In genomic region chrV:13462974-13463373, ce11 we compare ENCODE assay signal across 5 worm cellular contexts.
TF ChIP-seq lines count a peak whose summit lies in the region.

TSS of gene frm-10 (plus strand) at chrV:13463207.

TF ChIP-seq in whole organism, L1 larva, 84 proteins besides CTCF, POLR2A, EP300 and RAD21 (continued from another document and continues in another):
- TF ChIP-seq nhr-47 (tag; optimal IDR thresholded peaks at IDR 0.05; lab: Kevin White, UChicago) (peak; percentile 65), mef-2 (tag; optimal IDR thresholded peaks at IDR 0.05; lab: Kevin White, UChicago) (no peak), egl-13 (tag; optimal IDR thresholded peaks at IDR 0.05; lab: Kevin White, UChicago) (no peak), efl-3 (GFP tag; optimal IDR thresholded peaks at IDR 0.05; lab: Kevin White, UChicago) (no peak), fos-1 (tag; optimal IDR thresholded peaks at IDR 0.05; lab: Kevin White, UChicago) (no peak), nhr-28 (tag; optimal IDR thresholded peaks at IDR 0.05; lab: Kevin White, UChicago) (peak; percentile 28), ztf-11 (tag; optimal IDR thresholded peaks at IDR 0.05; lab: Kevin White, UChicago) (no peak), ets-5 (GFP tag; IDR thresholded peaks at IDR 0.05; lab: Robert Waterston, UW) (no peak), tlp-1 (tag; optimal IDR thresholded peaks at IDR 0.05; lab: Kevin White, UChicago) (no peak), pag-3 (tag; optimal IDR thresholded peaks at IDR 0.05; lab: Kevin White, UChicago; ENCODE audit: borderline replicate concordance, insufficient read depth) (no peak), unc-30 (tag; optimal IDR thresholded peaks at IDR 0.05; lab: Kevin White, UChicago) (no peak), fkh-8 (tag; optimal IDR thresholded peaks at IDR 0.05; lab: Kevin White, UChicago) (peak; percentile 60), swsn-7 (tag; optimal IDR thresholded peaks at IDR 0.05; lab: Kevin White, UChicago) (peak; percentile 62), mab-9 (GFP tag; IDR thresholded peaks at IDR 0.05; lab: Robert Waterston, UW) (no peak), nhr-237 (tag; optimal IDR thresholded peaks at IDR 0.05; lab: Kevin White, UChicago) (peak; percentile 24), nhr-85 (tag; lab: Kevin White, UChicago) (peak; percentile 70), ztf-4 (tag; optimal IDR thresholded peaks at IDR 0.05; lab: Kevin White, UChicago) (no peak), isw-1 (GFP tag; IDR thresholded peaks at IDR 0.05; lab: Robert Waterston, UW) (peak; percentile 23; the same call in 1 of the 2 replicates), lin-14 (GFP tag; optimal IDR thresholded peaks at IDR 0.05; lab: Kevin White, UChicago) (peak; percentile 88), blmp-1 (tag; optimal IDR thresholded peaks at IDR 0.05; lab: Kevin White, UChicago) (peak; percentile 18), snpc-4 (tag; optimal IDR thresholded peaks at IDR 0.05; lab: Kevin White, UChicago) (peak; percentile 31), dsc-1 (tag; optimal IDR thresholded peaks at IDR 0.05; lab: Kevin White, UChicago) (peak; percentile 20), pax-3 (tag; optimal IDR thresholded peaks at IDR 0.05; lab: Kevin White, UChicago) (peak; percentile 58), F16B12.6 (tag; optimal IDR thresholded peaks at IDR 0.05; lab: Kevin White, UChicago) (peak; percentile 60), ceh-90 (tag; optimal IDR thresholded peaks at IDR 0.05; lab: Kevin White, UChicago) (no peak), Y116A8C.19 (tag; optimal IDR thresholded peaks at IDR 0.05; lab: Kevin White, UChicago; ENCODE audit: borderline replicate concordance) (no peak), ceh-88 (GFP tag; IDR thresholded peaks at IDR 0.05; lab: Robert Waterston, UW) (no peak)

TF ChIP-seq in whole organism, L2 larva, 48 proteins besides CTCF, POLR2A, EP300 and RAD21 (continued from another document and continues in another):
- TF ChIP-seq sma-3 (GFP tag; optimal IDR thresholded peaks at IDR 0.05; lab: Kevin White, UChicago) (peak; percentile 59), blmp-1 (tag; optimal IDR thresholded peaks at IDR 0.05; lab: Kevin White, UChicago; ENCODE audit: insufficient read depth) (no peak), nhr-11 (tag; optimal IDR thresholded peaks at IDR 0.05; lab: Kevin White, UChicago) (no peak), unc-62 (GFP tag; optimal IDR thresholded peaks at IDR 0.05; lab: Kevin White, UChicago) (no peak), fos-1 (tag; optimal IDR thresholded peaks at IDR 0.05; lab: Kevin White, UChicago) (peak; percentile 93), nhr-23 (tag; optimal IDR thresholded peaks at IDR 0.05; lab: Kevin White, UChicago) (no peak), dmd-4 (tag; optimal IDR thresholded peaks at IDR 0.05; lab: Kevin White, UChicago) (no peak), alr-1 (tag; optimal IDR thresholded peaks at IDR 0.05; lab: Kevin White, UChicago) (no peak), Y55F3AM.14 (GFP tag; optimal IDR thresholded peaks at IDR 0.05; lab: Kevin White, UChicago) (no peak), aly-2 (tag; optimal IDR thresholded peaks at IDR 0.05; lab: Kevin White, UChicago) (no peak), ZK546.5 (tag; optimal IDR thresholded peaks at IDR 0.05; lab: Kevin White, UChicago) (no peak), nhr-129 (tag; optimal IDR thresholded peaks at IDR 0.05; lab: Kevin White, UChicago) (peak; percentile 84), nhr-77 (tag; optimal IDR thresholded peaks at IDR 0.05; lab: Kevin White, UChicago) (no peak), ama-1 (optimal IDR thresholded peaks at IDR 0.05; lab: Kevin White, UChicago) (peak; percentile 61), sma-9 (GFP tag; optimal IDR thresholded peaks at IDR 0.05; lab: Kevin White, UChicago) (peak; percentile 65), sma-9 (tag; optimal IDR thresholded peaks at IDR 0.05; lab: Kevin White, UChicago) (no peak), nhr-12 (tag; optimal IDR thresholded peaks at IDR 0.05; lab: Kevin White, UChicago) (no peak), nhr-25 (tag; optimal IDR thresholded peaks at IDR 0.05; lab: Kevin White, UChicago) (peak; percentile 27), peb-1 (tag; optimal IDR thresholded peaks at IDR 0.05; lab: Kevin White, UChicago) (no peak), mbf-1 (tag; optimal IDR thresholded peaks at IDR 0.05; lab: Kevin White, UChicago) (no peak), lsy-2 (tag; optimal IDR thresholded peaks at IDR 0.05; lab: Kevin White, UChicago) (peak; percentile 8 to 65), elt-1 (tag; optimal IDR thresholded peaks at IDR 0.05; lab: Kevin White, UChicago) (no peak), elt-3 (tag; optimal IDR thresholded peaks at IDR 0.05; lab: Kevin White, UChicago) (no peak), nhr-10 (tag; optimal IDR thresholded peaks at IDR 0.05; lab: Kevin White, UChicago) (peak; percentile 14), lin-39 (tag; optimal IDR thresholded peaks at IDR 0.05; lab: Kevin White, UChicago) (no peak), unc-39 (tag; optimal IDR thresholded peaks at IDR 0.05; lab: Kevin White, UChicago) (no peak), egl-27 (tag; optimal IDR thresholded peaks at IDR 0.05; lab: Kevin White, UChicago) (no peak), nhr-21 (tag; optimal IDR thresholded peaks at IDR 0.05; lab: Kevin White, UChicago) (no peak), C34F6.9 (tag; optimal IDR thresholded peaks at IDR 0.05; lab: Kevin White, UChicago) (peak; percentile 82)

TF ChIP-seq in whole organism, L3 larva, 47 proteins besides CTCF, POLR2A, EP300 and RAD21 (continued from another document):
- TF ChIP-seq nhr-23 (tag; optimal IDR thresholded peaks at IDR 0.05; lab: Kevin White, UChicago) (peak; percentile 53), lin-15B (tag; optimal IDR thresholded peaks at IDR 0.05; lab: Kevin White, UChicago) (peak; percentile 53), snpc-4 (tag; optimal IDR thresholded peaks at IDR 0.05; lab: Kevin White, UChicago) (peak; percentile 51), ZK546.5 (tag; optimal IDR thresholded peaks at IDR 0.05; lab: Kevin White, UChicago) (no peak), lin-39 (tag; optimal IDR thresholded peaks at IDR 0.05; lab: Kevin White, UChicago) (peak; percentile 45), hmg-11 (tag; optimal IDR thresholded peaks at IDR 0.05; lab: Kevin White, UChicago) (peak; percentile 90), fkh-10 (GFP tag; optimal IDR thresholded peaks at IDR 0.05; lab: Kevin White, UChicago) (no peak), egl-27 (tag; optimal IDR thresholded peaks at IDR 0.05; lab: Kevin White, UChicago) (no peak), elt-2 (tag; optimal IDR thresholded peaks at IDR 0.05; lab: Kevin White, UChicago) (peak; percentile 89), lsy-12 (tag; optimal IDR thresholded peaks at IDR 0.05; lab: Kevin White, UChicago) (peak; percentile 9), nhr-25 (tag; optimal IDR thresholded peaks at IDR 0.05; lab: Kevin White, UChicago) (peak; percentile 36), ceh-16 (tag; optimal IDR thresholded peaks at IDR 0.05; lab: Kevin White, UChicago) (no peak), jun-1 (tag; optimal IDR thresholded peaks at IDR 0.05; lab: Kevin White, UChicago) (peak; percentile 28), skn-1 (tag; optimal IDR thresholded peaks at IDR 0.05; lab: Kevin White, UChicago) (peak; percentile 28), daf-12 (tag; optimal IDR thresholded peaks at IDR 0.05; lab: Kevin White, UChicago) (no peak)

TF ChIP-seq in whole organism, L4 larva, 104 proteins besides CTCF, POLR2A, EP300 and RAD21 (continued from another document):
- TF ChIP-seq pqm-1 (tag; optimal IDR thresholded peaks at IDR 0.05; lab: Kevin White, UChicago): peak; percentile 82
- peak; percentile 45 for TF ChIP-seq nhr-11 (tag; optimal IDR thresholded peaks at IDR 0.05; lab: Kevin White, UChicago)
- TF ChIP-seq hmg-1.1 (GFP tag; IDR thresholded peaks at IDR 0.05; lab: Robert Waterston, UW): peak; percentile 66; the same call in 1 of the 2 replicates
- peak; percentile 49 for TF ChIP-seq ztf-7 (tag; optimal IDR thresholded peaks at IDR 0.05; lab: Kevin White, UChicago)
- TF ChIP-seq nhr-48 (tag; optimal IDR thresholded peaks at IDR 0.05; lab: Kevin White, UChicago): peak; percentile 77
- no peak for TF ChIP-seq Y48G9A.11 (GFP tag; IDR thresholded peaks at IDR 0.05; lab: Robert Waterston, UW)
- no peak for TF ChIP-seq F10B5.3 (tag; optimal IDR thresholded peaks at IDR 0.05; lab: Kevin White, UChicago)
- peak; percentile 93 for TF ChIP-seq dve-1 (tag; optimal IDR thresholded peaks at IDR 0.05; lab: Kevin White, UChicago; ENCODE audit: insufficient read depth)
- TF ChIP-seq dmd-6 (GFP tag; IDR thresholded peaks at IDR 0.05; lab: Robert Waterston, UW): peak; percentile 84
- TF ChIP-seq hlh-30 (tag; optimal IDR thresholded peaks at IDR 0.05; lab: Kevin White, UChicago; ENCODE audit: insufficient read depth): peak; percentile 97
- peak; percentile 11 for TF ChIP-seq spr-1 (tag; optimal IDR thresholded peaks at IDR 0.05; lab: Kevin White, UChicago)
- TF ChIP-seq tra-1 (GFP tag; IDR thresholded peaks at IDR 0.05; lab: Robert Waterston, UW): 0 out of 2 replicates have a peak, but pooled peaks have one; percentile 48
- no peak for TF ChIP-seq mxl-3 (GFP tag; optimal IDR thresholded peaks at IDR 0.05; lab: Kevin White, UChicago)
- peak; percentile 55; the same call in 1 of the 2 replicates for TF ChIP-seq pha-4 (GFP tag; IDR thresholded peaks at IDR 0.05; lab: Robert Waterston, UW)
- peak; percentile 88 for TF ChIP-seq pha-4 (tag; optimal IDR thresholded peaks at IDR 0.05; lab: Kevin White, UChicago)
- TF ChIP-seq ceh-44 (GFP tag; IDR thresholded peaks at IDR 0.05; lab: Robert Waterston, UW): no peak
- peak; percentile 36 for TF ChIP-seq nhr-77 (tag; optimal IDR thresholded peaks at IDR 0.05; lab: Kevin White, UChicago)
- TF ChIP-seq saeg-2 (GFP tag; IDR thresholded peaks at IDR 0.05; lab: Robert Waterston, UW): no peak
- TF ChIP-seq ceh-20 (GFP tag; IDR thresholded peaks at IDR 0.05; lab: Robert Waterston, UW): peak; percentile 42; the same call in 1 of the 2 replicates
- 0 out of 2 replicates have a peak, but pooled peaks have one; percentile 28 for TF ChIP-seq arid-1 (GFP tag; conservative IDR thresholded peaks at IDR 0.05; lab: Robert Waterston, UW)
- no peak for TF ChIP-seq daf-16 (GFP tag; optimal IDR thresholded peaks at IDR 0.05; lab: Kevin White, UChicago)
- TF ChIP-seq daf-16 (tag; optimal IDR thresholded peaks at IDR 0.05; lab: Kevin White, UChicago): peak; percentile 81
- peak; percentile 94 for TF ChIP-seq nhr-28 (tag; optimal IDR thresholded peaks at IDR 0.05; lab: Kevin White, UChicago)
- peak; percentile 28 for TF ChIP-seq jun-1 (tag; optimal IDR thresholded peaks at IDR 0.05; lab: Kevin White, UChicago)
- no peak for TF ChIP-seq egl-43 (GFP tag; IDR thresholded peaks at IDR 0.05; lab: Robert Waterston, UW)
- TF ChIP-seq mdl-1 (tag; optimal IDR thresholded peaks at IDR 0.05; lab: Kevin White, UChicago): peak in 1 of 2 experiments; percentile 75
- peak; percentile 80 for TF ChIP-seq T20F7.1 (GFP tag; optimal IDR thresholded peaks at IDR 0.05; lab: Kevin White, UChicago)
- TF ChIP-seq rbr-2 (tag; optimal IDR thresholded peaks at IDR 0.05; lab: Kevin White, UChicago): peak; percentile 41
- TF ChIP-seq T26A8.4 (GFP tag; IDR thresholded peaks at IDR 0.05; lab: Robert Waterston, UW): peak; percentile 37; the same call in 1 of the 2 replicates
- peak; percentile 75 for TF ChIP-seq mes-2 (tag; optimal IDR thresholded peaks at IDR 0.05; lab: Kevin White, UChicago; ENCODE audit: poor library complexity, severe bottlenecking)
- TF ChIP-seq tag-97 (GFP tag; IDR thresholded peaks at IDR 0.05; lab: Robert Waterston, UW): no peak
- TF ChIP-seq lin-13 (GFP tag; optimal IDR thresholded peaks at IDR 0.05; lab: Kevin White, UChicago): peak; percentile 58

TF ChIP-seq in whole organism, young adult, 124 proteins besides CTCF, POLR2A, EP300 and RAD21 (continued from another document):
- TF ChIP-seq snpc-4 (GFP tag; optimal IDR thresholded peaks at IDR 0.05; lab: Kevin White, UChicago): no peak
- peak in 2 of 4 experiments; percentile 45 to 59 for TF ChIP-seq snpc-4 (tag; optimal IDR thresholded peaks at IDR 0.05; lab: Kevin White, UChicago)
- TF ChIP-seq lin-40 (tag; optimal IDR thresholded peaks at IDR 0.05; lab: Kevin White, UChicago): peak; percentile 69
- TF ChIP-seq ZK185.1 (tag; optimal IDR thresholded peaks at IDR 0.05; lab: Kevin White, UChicago; ENCODE audit: poor library complexity, severe bottlenecking): peak; percentile 54
- TF ChIP-seq let-607 (tag; optimal IDR thresholded peaks at IDR 0.05; lab: Kevin White, UChicago): peak; percentile 40 to 79
- peak; percentile 21 for TF ChIP-seq ceh-27 (GFP tag; optimal IDR thresholded peaks at IDR 0.05; lab: Kevin White, UChicago)
- TF ChIP-seq dox-1 (GFP tag; IDR thresholded peaks at IDR 0.05; lab: Robert Waterston, UW): peak; percentile 84; the same call in 1 of the 2 replicates
- TF ChIP-seq rcor-1 (GFP tag; IDR thresholded peaks at IDR 0.05; lab: Robert Waterston, UW): 0 out of 2 replicates have a peak, but pooled peaks have one; percentile 36
- TF ChIP-seq athp-1 (tag; optimal IDR thresholded peaks at IDR 0.05; lab: Kevin White, UChicago): no peak
- TF ChIP-seq K11D2.4 (GFP tag; IDR thresholded peaks at IDR 0.05; lab: Robert Waterston, UW): peak; percentile 34; the same call in 1 of the 2 replicates
